Worm (Caenorhabditis elegans): ENCODE results near the gene T26G10.1.

DNA sequence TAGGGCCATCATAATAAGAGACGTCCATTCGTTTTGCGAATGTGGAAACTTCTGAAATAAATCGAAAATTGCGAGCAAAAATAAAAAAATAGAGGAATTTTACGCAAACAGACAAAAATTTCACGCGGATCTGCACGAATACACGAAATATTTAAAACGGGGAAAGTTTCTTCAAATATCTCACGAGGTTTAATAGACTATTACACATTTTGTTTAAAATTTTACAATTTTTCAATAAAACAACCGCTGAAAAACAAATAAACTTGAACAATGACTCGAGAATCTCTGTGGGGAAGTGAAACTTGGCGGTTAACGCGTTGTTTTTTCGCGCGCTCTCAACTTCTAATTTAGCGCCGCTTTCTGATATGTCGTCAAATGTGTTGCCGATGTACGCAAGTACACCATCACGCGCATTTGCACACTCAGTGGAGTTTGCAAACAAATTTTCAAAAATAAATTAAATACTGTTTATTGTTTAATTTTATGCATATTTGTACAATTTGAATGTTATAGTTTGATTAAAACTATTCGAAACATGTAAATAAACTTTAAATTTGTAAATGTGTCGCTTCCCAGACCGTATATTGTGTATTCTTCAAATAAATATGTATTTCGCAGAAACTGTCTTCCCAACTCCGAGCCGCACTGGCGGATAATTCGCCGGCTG is 13.2 kb downstream of the T26G10.1 start, which contains the start of the genes gpr-2 and rgr-1:
- TF ChIP-seq ama-1 (optimal IDR thresholded peaks at IDR 0.05), result no peak
- no peak for TF ChIP-seq tbx-2 (tag; optimal IDR thresholded peaks at IDR 0.05)
- no peak for TF ChIP-seq pqm-1 (tag; optimal IDR thresholded peaks at IDR 0.05)
- TF ChIP-seq unc-55 (GFP tag; optimal IDR thresholded peaks at IDR 0.05), result no peak
- TF ChIP-seq rnt-1 (tag; optimal IDR thresholded peaks at IDR 0.05), result no peak
- TF ChIP-seq pax-1 (tag; optimal IDR thresholded peaks at IDR 0.05), result no peak
- no peak for TF ChIP-seq ceh-22 (tag; optimal IDR thresholded peaks at IDR 0.05)
- no peak for TF ChIP-seq hlh-13 (GFP tag; optimal IDR thresholded peaks at IDR 0.05)
